Fruit fly (Drosophila melanogaster) whole organism, embryonic: ENCODE data around the gene Amacr.

Experiments used
- B-H1 ChIP-seq: fragments of 200-800 bp; sonication (Bioruptor generic); IDR thresholded peaks from 3 replicates; pipeline ENCODE4 v1.3.6; 2022; ENCODE audit warnings: missing biosample characterization, missing genetic modification characterization
- Bteb2 ChIP-seq: fragments of 200-800 bp; sonication (Bioruptor generic); optimal IDR thresholded peaks from 2 replicates; lab custom pipeline; 2016; ENCODE audit warnings: missing biosample characterization, missing genetic modification characterization
- CG1233 ChIP-seq: fragments of 200-800 bp; sonication (Bioruptor generic); optimal IDR thresholded peaks from 4 replicates; lab custom pipeline; 2018; ENCODE audit warnings: missing biosample characterization, mild to moderate bottlenecking, missing genetic modification characterization
- CG14050 ChIP-seq: fragments of 200-800 bp; sonication (Bioruptor generic); IDR thresholded peaks from 3 replicates; pipeline ENCODE4 v1.3.6; 2022; ENCODE audit warnings: missing biosample characterization, missing genetic modification characterization
- CG14441 ChIP-seq: fragments of 200-800 bp; sonication (Bioruptor generic); IDR thresholded peaks from 2 replicates; pipeline ENCODE4 v1.3.6; 2022; ENCODE audit warnings: missing biosample characterization, missing genetic modification characterization
- CG15514 ChIP-seq: fragments of 200-800 bp; sonication (Bioruptor generic); optimal IDR thresholded peaks from 3 replicates; lab custom pipeline; 2017; ENCODE audit warnings: missing biosample characterization, missing genetic modification characterization, mild to moderate bottlenecking, moderate library complexity, missing genetic modification reagents
- CG17568 ChIP-seq: fragments of 200-800 bp; sonication (Bioruptor generic); optimal IDR thresholded peaks from 2 replicates; lab custom pipeline; 2018; ENCODE audit warnings: missing biosample characterization, mild to moderate bottlenecking, missing genetic modification characterization, moderate library complexity
- CG2116 ChIP-seq: fragments of 200-800 bp; sonication (Bioruptor generic); optimal IDR thresholded peaks from 3 replicates; lab custom pipeline; 2018; ENCODE audit warnings: missing biosample characterization, mild to moderate bottlenecking, missing genetic modification characterization
- CG2202 ChIP-seq: fragments of 200-800 bp; sonication (Bioruptor generic); optimal IDR thresholded peaks from 2 replicates; lab custom pipeline; 2018; ENCODE audit warnings: missing biosample characterization, mild to moderate bottlenecking, missing genetic modification characterization
- CG5180 ChIP-seq: fragments of 200-800 bp; sonication (Bioruptor generic); optimal IDR thresholded peaks from 3 replicates; lab custom pipeline; 2017; ENCODE audit warnings: missing biosample characterization, missing genetic modification characterization, mild to moderate bottlenecking, moderate library complexity, missing genetic modification reagents
- CG6254 ChIP-seq: fragments of 200-800 bp; sonication (Bioruptor generic); optimal IDR thresholded peaks from 3 replicates; lab custom pipeline; 2017; ENCODE audit warnings: mild to moderate bottlenecking, missing biosample characterization, missing genetic modification reagents, missing genetic modification characterization
- CG7786 ChIP-seq: fragments of 200-800 bp; sonication (Bioruptor generic); optimal IDR thresholded peaks from 2 replicates; lab custom pipeline; 2016; ENCODE audit warnings: missing biosample characterization, missing genetic modification characterization
- CG8290 ChIP-seq, 3 experiments: fragments of 200-800 bp; sonication (Bioruptor generic); optimal IDR thresholded peaks; 2 replicates each; lab custom pipeline; 2016 to 2019; ENCODE audit warnings: missing biosample characterization in 3 of 3, missing genetic modification characterization in 3 of 3, mild to moderate bottlenecking in 2 of 3, moderate library complexity in 1 of 3
- CG8388 ChIP-seq: fragments of 200-800 bp; sonication (Bioruptor generic); optimal IDR thresholded peaks from 2 replicates; lab custom pipeline; 2019; ENCODE audit warnings: missing biosample characterization, mild to moderate bottlenecking, missing genetic modification characterization, moderate library complexity
- CG9817 ChIP-seq: fragments of 200-800 bp; sonication (Bioruptor generic); optimal IDR thresholded peaks from 2 replicates; lab custom pipeline; 2018; ENCODE audit warnings: missing biosample characterization, mild to moderate bottlenecking, missing genetic modification characterization, moderate library complexity
- CG9876 ChIP-seq: fragments of 200-800 bp; sonication (Bioruptor generic); optimal IDR thresholded peaks from 2 replicates; lab custom pipeline; 2016; ENCODE audit warnings: missing biosample characterization, missing genetic modification characterization
- CTCF ChIP-seq: fragments of 200-800 bp; sonication (Bioruptor generic); optimal IDR thresholded peaks from 2 replicates; lab custom pipeline; 2017; ENCODE audit warnings: missing biosample characterization, mild to moderate bottlenecking, missing genetic modification characterization, moderate library complexity
- CrebB ChIP-seq: fragments of 200-800 bp; sonication (Bioruptor generic); optimal IDR thresholded peaks from 3 replicates; lab custom pipeline; 2018; ENCODE audit warnings: missing biosample characterization, mild to moderate bottlenecking, missing genetic modification characterization
- D19B ChIP-seq: fragments of 200-800 bp; sonication (Bioruptor generic); optimal IDR thresholded peaks from 2 replicates; lab custom pipeline; 2017; ENCODE audit warnings: missing biosample characterization, mild to moderate bottlenecking, missing genetic modification characterization
- E2f2 ChIP-seq: fragments of 200-800 bp; sonication (Bioruptor generic); IDR thresholded peaks from 2 replicates; pipeline ENCODE4 v1.3.6; 2022; ENCODE audit warnings: missing biosample characterization, missing genetic modification characterization
- Ets97D ChIP-seq: fragments of 200-800 bp; sonication (Bioruptor generic); optimal IDR thresholded peaks from 3 replicates; lab custom pipeline; 2016; ENCODE audit warnings: missing biosample characterization, missing genetic modification characterization
- H2.0 ChIP-seq: fragments of 200-800 bp; sonication (Bioruptor generic); IDR thresholded peaks from 2 replicates; pipeline ENCODE4 v1.3.6; 2022; ENCODE audit warnings: missing biosample characterization, missing genetic modification characterization
- HLH4C ChIP-seq: fragments of 200-800 bp; sonication (Bioruptor generic); IDR thresholded peaks from 3 replicates; pipeline ENCODE4 v1.3.6; 2022; ENCODE audit warnings: missing biosample characterization, missing genetic modification characterization; ENCODE audit not compliant: partially characterized antibody
- Hmr ChIP-seq: fragments of 200-800 bp; sonication (Bioruptor generic); optimal IDR thresholded peaks from 3 replicates; lab custom pipeline; 2017; ENCODE audit warnings: mild to moderate bottlenecking, missing biosample characterization, missing genetic modification reagents, missing genetic modification characterization
- Hr39 ChIP-seq: fragments of >200 bp; optimal IDR thresholded peaks from 2 replicates; lab custom pipeline; 2017
- Mrtf ChIP-seq: fragments of 200-800 bp; sonication (Bioruptor generic); IDR thresholded peaks from 3 replicates; pipeline ENCODE4 v1.3.6; 2022; ENCODE audit warnings: missing biosample characterization, missing genetic modification characterization
- NK7.1 ChIP-seq: fragments of 200-800 bp; sonication (Bioruptor generic); optimal IDR thresholded peaks from 3 replicates; lab custom pipeline; 2016; ENCODE audit warnings: missing biosample characterization, missing genetic modification characterization
- Trl ChIP-seq, 3 experiments: fragments of >200 bp in 2 of 3; fragments of 200-800 bp in 1 of 3; sonication (Bioruptor generic) in 1 of 3; optimal IDR thresholded peaks; 2 replicates in 1 of 3; 3 replicates in 2 of 3; lab custom pipeline; 2016 to 2017; ENCODE audit warnings: missing biosample characterization in 1 of 3, missing genetic modification characterization in 1 of 3
- Usf ChIP-seq: fragments of 200-800 bp; sonication (Bioruptor generic); optimal IDR thresholded peaks from 2 replicates; lab custom pipeline; 2017; ENCODE audit warnings: missing genotype, missing biosample characterization, missing genetic modification characterization
- ara ChIP-seq: fragments of 200-800 bp; sonication (Bioruptor generic); IDR thresholded peaks from 2 replicates; pipeline ENCODE4 v1.3.6; 2022; ENCODE audit warnings: missing biosample characterization, missing genetic modification characterization
- caup ChIP-seq: fragments of 200-800 bp; sonication (Bioruptor generic); optimal IDR thresholded peaks from 3 replicates; lab custom pipeline; 2017; ENCODE audit warnings: missing biosample characterization, mild to moderate bottlenecking, missing genetic modification characterization, moderate library complexity; ENCODE audit not compliant: severe bottlenecking
- cwo ChIP-seq: fragments of 200-800 bp; sonication (Bioruptor generic); optimal IDR thresholded peaks from 3 replicates; lab custom pipeline; 2017; ENCODE audit warnings: missing biosample characterization, missing genetic modification characterization, mild to moderate bottlenecking, moderate library complexity, missing genetic modification reagents
- gce ChIP-seq: fragments of 200-800 bp; sonication (Bioruptor generic); IDR thresholded peaks from 3 replicates; pipeline ENCODE4 v1.3.6; 2022; ENCODE audit warnings: missing biosample characterization, missing genetic modification characterization
- gcm2 ChIP-seq: fragments of 200-800 bp; sonication (Bioruptor generic); optimal IDR thresholded peaks from 2 replicates; lab custom pipeline; 2016; ENCODE audit warnings: missing biosample characterization, missing genetic modification characterization
- ham ChIP-seq: fragments of 200-800 bp; sonication (Bioruptor generic); IDR thresholded peaks from 2 replicates; pipeline ENCODE4 v1.3.6; 2022; ENCODE audit warnings: missing biosample characterization, missing genetic modification characterization
- inv ChIP-seq: fragments of 200-800 bp; sonication (Bioruptor generic); IDR thresholded peaks from 2 replicates; pipeline ENCODE4 v1.3.6; 2022; ENCODE audit warnings: missing biosample characterization, missing genetic modification characterization; ENCODE audit not compliant: partially characterized antibody
- kah ChIP-seq: fragments of 200-800 bp; sonication (Bioruptor generic); optimal IDR thresholded peaks from 2 replicates; lab custom pipeline; 2018; ENCODE audit warnings: missing biosample characterization, mild to moderate bottlenecking, missing genetic modification characterization
- lab ChIP-seq: fragments of 200-800 bp; sonication (Bioruptor generic); optimal IDR thresholded peaks from 3 replicates; lab custom pipeline; 2017; ENCODE audit warnings: missing biosample characterization, missing genetic modification characterization, mild to moderate bottlenecking, moderate library complexity, missing genetic modification reagents
- mld ChIP-seq: fragments of 200-800 bp; sonication (Bioruptor generic); IDR thresholded peaks from 3 replicates; pipeline ENCODE4 v1.3.6; 2022; ENCODE audit warnings: missing biosample characterization, missing genetic modification characterization; ENCODE audit not compliant: partially characterized antibody
- nerfin-2 ChIP-seq: fragments of 200-800 bp; sonication (Bioruptor generic); IDR thresholded peaks from 2 replicates; pipeline ENCODE4 v1.3.6; 2022; ENCODE audit warnings: missing biosample characterization, missing genetic modification characterization; ENCODE audit not compliant: partially characterized antibody
- pnt ChIP-seq: fragments of 200-800 bp; sonication (Bioruptor generic); optimal IDR thresholded peaks from 3 replicates; lab custom pipeline; 2016; ENCODE audit warnings: missing biosample characterization, missing genetic modification characterization
- pum ChIP-seq: fragments of 200-800 bp; sonication (Bioruptor generic); optimal IDR thresholded peaks from 2 replicates; lab custom pipeline; 2016; ENCODE audit warnings: missing biosample characterization, missing genetic modification characterization
- schlank ChIP-seq: fragments of 200-800 bp; sonication (Bioruptor generic); optimal IDR thresholded peaks from 2 replicates; lab custom pipeline; 2018; ENCODE audit warnings: missing biosample characterization, mild to moderate bottlenecking, missing genetic modification characterization
- scrt ChIP-seq: fragments of 200-800 bp; sonication (Bioruptor generic); optimal IDR thresholded peaks from 2 replicates; lab custom pipeline; 2018; ENCODE audit warnings: missing biosample characterization, mild to moderate bottlenecking, missing genetic modification characterization, moderate library complexity
- shn ChIP-seq: fragments of 200-800 bp; sonication (Bioruptor generic); optimal IDR thresholded peaks from 3 replicates; lab custom pipeline; 2016; ENCODE audit warnings: missing biosample characterization, missing genetic modification characterization
- sisA ChIP-seq: fragments of 200-800 bp; sonication (Bioruptor generic); IDR thresholded peaks from 2 replicates; pipeline ENCODE4 v1.3.6; 2022; ENCODE audit warnings: missing biosample characterization, missing genetic modification characterization
- sqz ChIP-seq: fragments of 200-800 bp; sonication (Bioruptor generic); optimal IDR thresholded peaks from 3 replicates; lab custom pipeline; 2018; ENCODE audit warnings: missing biosample characterization, mild to moderate bottlenecking, missing genetic modification characterization
- ssp ChIP-seq: fragments of 200-800 bp; sonication (Bioruptor generic); IDR thresholded peaks from 2 replicates; pipeline ENCODE4 v1.3.6; 2022; ENCODE audit warnings: missing biosample characterization, missing genetic modification characterization
- unc-4 ChIP-seq: fragments of 200-800 bp; sonication (Bioruptor generic); IDR thresholded peaks from 2 replicates; pipeline ENCODE4 v1.3.6; 2022; ENCODE audit warnings: missing biosample characterization, missing genetic modification characterization; ENCODE audit not compliant: partially characterized antibody
- zfh1 ChIP-seq: fragments of 200-800 bp; sonication (Bioruptor generic); IDR thresholded peaks from 3 replicates; pipeline ENCODE4 v1.3.6; 2022; ENCODE audit warnings: missing biosample characterization, missing genetic modification characterization

Gene Amacr

DNA sequence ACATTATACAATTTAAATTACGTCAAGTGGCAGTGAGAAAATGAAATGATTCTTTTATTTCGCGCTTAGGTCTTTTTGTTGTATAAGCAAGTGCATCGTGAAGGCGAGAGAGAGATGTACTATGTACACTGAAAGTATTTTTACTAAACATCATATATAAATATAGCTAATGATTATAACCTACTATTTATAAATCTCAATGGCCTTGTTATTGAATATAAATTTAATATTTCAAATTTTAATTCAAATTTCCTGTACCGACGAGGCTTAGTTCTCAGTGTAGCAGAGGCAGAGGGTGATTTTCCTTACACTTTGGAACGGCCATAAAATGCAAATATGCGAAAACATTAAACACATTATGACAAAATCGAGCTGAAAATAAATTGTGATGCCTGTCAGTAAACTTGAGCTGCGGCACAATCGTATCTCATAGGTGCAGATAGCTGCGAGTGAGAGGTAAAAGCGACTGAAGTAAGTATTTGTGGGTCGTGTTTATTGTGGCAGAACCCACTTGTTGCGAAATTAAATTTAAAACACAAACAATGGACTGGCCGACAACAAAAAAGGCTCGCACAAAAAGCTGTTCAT lies 9.9 kb upstream of the Amacr start (continued):
- TF ChIP-seq CG5180: no peak
- TF ChIP-seq cwo (GFP tag; lab: Kevin White, UChicago): peak; percentile 30
- no peak for TF ChIP-seq ham (GFP tag; lab: Robert Waterston, UW)
- no peak for TF ChIP-seq Ets97D (GFP tag; lab: Kevin White, UChicago)
- no peak for TF ChIP-seq B-H1 (GFP tag; lab: Robert Waterston, UW)
- TF ChIP-seq sisA (GFP tag; lab: Robert Waterston, UW): 0 out of 2 replicates have a peak, but pooled peaks have one; percentile 28
- TF ChIP-seq CG9817 (tag; lab: Kevin White, UChicago): no peak
- no peak for TF ChIP-seq pnt (GFP tag; lab: Kevin White, UChicago)
- no peak for TF ChIP-seq CG17568 (GFP tag; lab: Kevin White, UChicago)
- TF ChIP-seq HLH4C: no peak
- TF ChIP-seq gce (GFP tag; lab: Robert Waterston, UW): no peak
- TF ChIP-seq sqz: no peak
- no peak for TF ChIP-seq kah (GFP tag; lab: Kevin White, UChicago)
- TF ChIP-seq Bteb2 (GFP tag; lab: Kevin White, UChicago): no peak
- TF ChIP-seq CG9876 (GFP tag; lab: Kevin White, UChicago): no peak
- TF ChIP-seq shn (GFP tag; lab: Kevin White, UChicago): no peak
- no peak for TF ChIP-seq CG2116
- TF ChIP-seq Usf: no peak
- TF ChIP-seq CG6254: peak; percentile 15
- TF ChIP-seq gcm2 (GFP tag; lab: Kevin White, UChicago): no peak
- peak; percentile 22 for TF ChIP-seq Hmr (GFP tag; lab: Kevin White, UChicago)
- TF ChIP-seq ara (GFP tag; lab: Robert Waterston, UW): no peak
- TF ChIP-seq lab: peak; percentile 50
- TF ChIP-seq CTCF (GFP tag; lab: Kevin White, UChicago): no peak
- no peak for TF ChIP-seq CG7786 (GFP tag; lab: Kevin White, UChicago)
- peak; percentile 35; the same call in 1 of the 3 replicates for TF ChIP-seq zfh1
- TF ChIP-seq CG15514 (GFP tag; lab: Kevin White, UChicago): peak; percentile 23
- no peak for TF ChIP-seq schlank (tag; lab: Kevin White, UChicago)
- TF ChIP-seq inv: no peak
- peak; percentile 5 for TF ChIP-seq CG1233
- TF ChIP-seq mld (GFP tag; lab: Robert Waterston, UW): no peak
- peak; percentile 50 for TF ChIP-seq CG8388 (GFP tag; lab: Kevin White, UChicago)
- TF ChIP-seq H2.0: no peak
- TF ChIP-seq NK7.1 (GFP tag; lab: Kevin White, UChicago): no peak
- TF ChIP-seq CG8290 (GFP tag; optimal IDR thresholded peaks at IDR 0.05; lab: Kevin White, UChicago): no peak
- TF ChIP-seq CG8290 (tag; optimal IDR thresholded peaks at IDR 0.05; lab: Kevin White, UChicago): no peak
- no peak for TF ChIP-seq Mrtf
- TF ChIP-seq CG2202 (tag; lab: Kevin White, UChicago): no peak
- TF ChIP-seq nerfin-2 (GFP tag; lab: Robert Waterston, UW): no peak
- TF ChIP-seq Hr39: no peak
- TF ChIP-seq E2f2: peak; percentile 19; the same call in 1 of the 2 replicates
- TF ChIP-seq unc-4: no peak
- no peak for TF ChIP-seq scrt
- TF ChIP-seq CG14441 (GFP tag; lab: Robert Waterston, UW): peak; percentile 66
- TF ChIP-seq CG14050 (GFP tag; lab: Robert Waterston, UW): peak; percentile 28; the same call in 1 of the 3 replicates
- TF ChIP-seq Trl (optimal IDR thresholded peaks at IDR 0.05; lab: Kevin White, UChicago): no peak
- TF ChIP-seq Trl (GFP tag; optimal IDR thresholded peaks at IDR 0.05; lab: Kevin White, UChicago): no peak
- TF ChIP-seq caup (GFP tag; lab: Kevin White, UChicago): no peak
- TF ChIP-seq CrebB (tag; lab: Kevin White, UChicago): no peak
- TF ChIP-seq ssp (GFP tag; lab: Robert Waterston, UW): no peak
- no peak for TF ChIP-seq pum (GFP tag; lab: Kevin White, UChicago)
- peak; percentile 1 for TF ChIP-seq D19B (GFP tag; lab: Kevin White, UChicago)
